Worm (Caenorhabditis elegans): ENCODE results near the gene Y51A2D.8.
A peak's percentile ranks its signal among the peaks of the same experiment; 100 is the strongest.

ce11 chrV:18589585-18589984 is 35.9 kb upstream of the Y51A2D.8 start:
- TF ChIP-seq med-1 (GFP tag; optimal IDR thresholded peaks at IDR 0.05; ENCODE audit: insufficient read depth) (no peak), klf-2 (GFP tag; conservative IDR thresholded peaks at IDR 0.05) (no peak), cog-1 (tag; optimal IDR thresholded peaks at IDR 0.05) (peak; percentile 71)

All from whole organism, midembryonic.